Fruit fly (Drosophila melanogaster) whole organism, embryonic: ENCODE data around the gene puc.
"Not testable (repeated sequence)": the region's sequence is repeated elsewhere in the genome, so short reads cannot be mapped to it uniquely, and the experiment has no call there.

Experiments
- Aef1 ChIP-seq: fragments of 200-800 bp; sonication (Bioruptor generic); IDR thresholded peaks from 3 replicates; pipeline ENCODE4 v1.3.6; 2022; ENCODE audit warnings: missing biosample characterization, missing genetic modification characterization
- C15 ChIP-seq: fragments of 200-800 bp; sonication (Bioruptor generic); IDR thresholded peaks from 3 replicates; pipeline ENCODE4 v1.3.6; 2022; ENCODE audit warnings: missing biosample characterization, missing genetic modification characterization
- CG11696 ChIP-seq: fragments of 200-800 bp; sonication (Bioruptor generic); IDR thresholded peaks from 2 replicates; pipeline ENCODE4 v1.3.6; 2022; ENCODE audit warnings: missing biosample characterization, missing genetic modification characterization
- CG12219 ChIP-seq: fragments of 200-800 bp; sonication (Bioruptor generic); optimal IDR thresholded peaks from 3 replicates; lab custom pipeline; 2018; ENCODE audit warnings: missing biosample characterization, mild to moderate bottlenecking, missing genetic modification characterization
- CG14667 ChIP-seq: fragments of 200-800 bp; sonication (Bioruptor generic); IDR thresholded peaks from 2 replicates; pipeline ENCODE4 v1.3.6; 2022; ENCODE audit warnings: missing biosample characterization, missing genetic modification characterization
- CG15601 ChIP-seq: fragments of 200-800 bp; sonication (Bioruptor generic); optimal IDR thresholded peaks from 3 replicates; lab custom pipeline; 2019; ENCODE audit warnings: missing biosample characterization, mild to moderate bottlenecking, missing genetic modification characterization, moderate library complexity
- CG2120 ChIP-seq: fragments of 200-800 bp; sonication (Bioruptor generic); optimal IDR thresholded peaks from 3 replicates; lab custom pipeline; 2016; ENCODE audit warnings: missing biosample characterization, missing genetic modification characterization
- CG2875 ChIP-seq: fragments of 200-800 bp; sonication (Bioruptor generic); optimal IDR thresholded peaks from 2 replicates; lab custom pipeline; 2017; ENCODE audit warnings: missing biosample characterization, mild to moderate bottlenecking, missing genetic modification characterization, missing genetic modification reagents
- CG30020 ChIP-seq: fragments of 200-800 bp; optimal IDR thresholded peaks from 2 replicates; lab custom pipeline; 2019; ENCODE audit warnings: missing biosample characterization, mild to moderate bottlenecking, missing genetic modification characterization, moderate library complexity
- CG4328 ChIP-seq: fragments of 200-800 bp; sonication (Bioruptor generic); optimal IDR thresholded peaks from 3 replicates; lab custom pipeline; 2017; ENCODE audit warnings: missing biosample characterization, missing genetic modification reagents, missing genetic modification characterization
- CG4854 ChIP-seq: fragments of 200-800 bp; sonication (Bioruptor generic); optimal IDR thresholded peaks from 2 replicates; lab custom pipeline; 2016; ENCODE audit warnings: missing biosample characterization, missing genetic modification characterization, inconsistent platforms
- CoRest ChIP-seq: fragments of 200-800 bp; sonication (Bioruptor generic); optimal IDR thresholded peaks from 3 replicates; lab custom pipeline; 2018; ENCODE audit warnings: missing biosample characterization, mild to moderate bottlenecking, missing genetic modification characterization, moderate library complexity
- D19A ChIP-seq: fragments of 200-800 bp; optimal IDR thresholded peaks from 3 replicates; lab custom pipeline; 2019; ENCODE audit warnings: missing biosample characterization, mild to moderate bottlenecking, missing genetic modification characterization, moderate library complexity
- Deaf1 ChIP-seq: fragments of 200-800 bp; optimal IDR thresholded peaks from 3 replicates; lab custom pipeline; 2019; ENCODE audit warnings: missing biosample characterization, mild to moderate bottlenecking, missing genetic modification characterization, moderate library complexity
- Elba2 ChIP-seq: fragments of 200-800 bp; sonication (Bioruptor generic); optimal IDR thresholded peaks from 3 replicates; lab custom pipeline; 2016; ENCODE audit warnings: missing biosample characterization, missing genetic modification characterization
- Fer2 ChIP-seq: fragments of 200-800 bp; sonication (Bioruptor generic); optimal IDR thresholded peaks from 2 replicates; lab custom pipeline; 2018; ENCODE audit warnings: missing biosample characterization, mild to moderate bottlenecking, missing genetic modification characterization, moderate library complexity
- HmgZ ChIP-seq: fragments of 200-800 bp; sonication (Bioruptor generic); optimal IDR thresholded peaks from 2 replicates; lab custom pipeline; 2018; ENCODE audit warnings: missing biosample characterization, mild to moderate bottlenecking, missing genetic modification characterization
- Meics ChIP-seq: fragments of 200-800 bp; sonication (Bioruptor generic); optimal IDR thresholded peaks from 2 replicates; lab custom pipeline; 2017; ENCODE audit warnings: missing biosample characterization, mild to moderate bottlenecking, missing genetic modification characterization
- NfI ChIP-seq: fragments of 200-800 bp; sonication (Bioruptor generic); optimal IDR thresholded peaks from 3 replicates; lab custom pipeline; 2018; ENCODE audit warnings: missing biosample characterization, mild to moderate bottlenecking, missing genetic modification characterization, moderate library complexity
- Rfx ChIP-seq: fragments of 200-800 bp; sonication (Bioruptor generic); IDR thresholded peaks from 2 replicates; pipeline ENCODE4 v1.3.6; 2022; ENCODE audit warnings: missing biosample characterization, missing genetic modification characterization
- Scr ChIP-seq: fragments of 200-800 bp; sonication (Bioruptor generic); IDR thresholded peaks from 2 replicates; pipeline ENCODE4 v1.3.6; 2022; ENCODE audit warnings: missing biosample characterization, missing genetic modification characterization; ENCODE audit not compliant: partially characterized antibody
- Sry-δ ChIP-seq: fragments of 200-800 bp; sonication (Bioruptor generic); optimal IDR thresholded peaks from 2 replicates; lab custom pipeline; 2016; ENCODE audit warnings: missing biosample characterization, missing genetic modification characterization
- Trl ChIP-seq, 3 experiments: fragments of >200 bp in 2 of 3; fragments of 200-800 bp in 1 of 3; sonication (Bioruptor generic) in 1 of 3; optimal IDR thresholded peaks; 2 replicates in 1 of 3; 3 replicates in 2 of 3; lab custom pipeline; 2016 to 2017; ENCODE audit warnings: missing biosample characterization in 1 of 3, missing genetic modification characterization in 1 of 3
- Usf ChIP-seq: fragments of 200-800 bp; sonication (Bioruptor generic); optimal IDR thresholded peaks from 2 replicates; lab custom pipeline; 2017; ENCODE audit warnings: missing genotype, missing biosample characterization, missing genetic modification characterization
- Vsx1 ChIP-seq: fragments of 200-800 bp; sonication (Bioruptor generic); optimal IDR thresholded peaks from 2 replicates; lab custom pipeline; 2017; ENCODE audit warnings: missing biosample characterization, mild to moderate bottlenecking, missing genetic modification characterization, missing genetic modification reagents
- ab ChIP-seq: fragments of 200-800 bp; sonication (Bioruptor generic); optimal IDR thresholded peaks from 2 replicates; lab custom pipeline; 2016; ENCODE audit warnings: missing biosample characterization, missing genetic modification characterization
- amos ChIP-seq: fragments of 200-800 bp; sonication (Bioruptor generic); IDR thresholded peaks from 2 replicates; pipeline ENCODE4 v1.3.6; 2022; ENCODE audit warnings: missing biosample characterization, missing genetic modification characterization; ENCODE audit not compliant: partially characterized antibody
- aop ChIP-seq: fragments of 200-800 bp; sonication (Bioruptor generic); IDR thresholded peaks from 2 replicates; pipeline ENCODE4 v1.3.6; 2022; ENCODE audit warnings: missing biosample characterization, missing genetic modification characterization
- az2 ChIP-seq: fragments of 200-800 bp; sonication (Bioruptor generic); optimal IDR thresholded peaks from 3 replicates; lab custom pipeline; 2016; ENCODE audit warnings: missing biosample characterization, missing genetic modification characterization
- cg ChIP-seq: fragments of 200-800 bp; sonication (Bioruptor generic); optimal IDR thresholded peaks from 3 replicates; lab custom pipeline; 2019; ENCODE audit warnings: missing biosample characterization, mild to moderate bottlenecking, missing genetic modification characterization, moderate library complexity
- crc ChIP-seq: fragments of 200-800 bp; sonication (Bioruptor generic); optimal IDR thresholded peaks from 2 replicates; lab custom pipeline; 2016; ENCODE audit warnings: missing biosample characterization, missing genetic modification characterization
- dmrt11E ChIP-seq: fragments of 200-800 bp; sonication (Bioruptor generic); optimal IDR thresholded peaks from 3 replicates; lab custom pipeline; 2018; ENCODE audit warnings: missing biosample characterization, mild to moderate bottlenecking, missing genetic modification characterization, moderate library complexity
- en ChIP-seq: fragments of 200-800 bp; sonication (Bioruptor generic); optimal IDR thresholded peaks from 2 replicates; lab custom pipeline; 2016; ENCODE audit warnings: missing biosample characterization, missing genetic modification characterization
- fd3F ChIP-seq: fragments of 200-800 bp; sonication (Bioruptor generic); optimal IDR thresholded peaks from 2 replicates; lab custom pipeline; 2018; ENCODE audit warnings: missing biosample characterization, mild to moderate bottlenecking, missing genetic modification characterization, moderate library complexity
- grn ChIP-seq: fragments of 200-800 bp; sonication (Bioruptor generic); optimal IDR thresholded peaks from 3 replicates; lab custom pipeline; 2017; ENCODE audit warnings: missing biosample characterization, missing genetic modification characterization
- hb ChIP-seq: fragments of 200-800 bp; sonication (Bioruptor generic); IDR thresholded peaks from 3 replicates; pipeline ENCODE4 v1.3.6; 2022; ENCODE audit warnings: missing biosample characterization, missing genetic modification characterization; ENCODE audit not compliant: partially characterized antibody
- inv ChIP-seq: fragments of 200-800 bp; sonication (Bioruptor generic); IDR thresholded peaks from 2 replicates; pipeline ENCODE4 v1.3.6; 2022; ENCODE audit warnings: missing biosample characterization, missing genetic modification characterization; ENCODE audit not compliant: partially characterized antibody
- jigr1 ChIP-seq: fragments of 200-800 bp; sonication (Bioruptor generic); IDR thresholded peaks from 3 replicates; pipeline ENCODE4 v1.3.6; 2022; ENCODE audit warnings: missing biosample characterization, missing genetic modification characterization
- jing ChIP-seq: fragments of 200-800 bp; sonication (Bioruptor generic); optimal IDR thresholded peaks from 2 replicates; lab custom pipeline; 2018; ENCODE audit warnings: missing biosample characterization, mild to moderate bottlenecking, missing genetic modification characterization
- lov ChIP-seq, 2 experiments: fragments of 200-800 bp in 1 of 2; fragments of >200 bp in 1 of 2; sonication (Bioruptor generic) in 1 of 2; IDR thresholded peaks in 1 of 2; optimal IDR thresholded peaks in 1 of 2; 2 replicates in 1 of 2; 3 replicates in 1 of 2; pipeline versions ENCODE4 v1.3.6 to Lab custom; 2017 to 2022; ENCODE audit warnings: missing biosample characterization in 1 of 2, missing genetic modification characterization in 1 of 2
- luna ChIP-seq: fragments of 200-800 bp; sonication (Bioruptor generic); optimal IDR thresholded peaks from 2 replicates; lab custom pipeline; 2016; ENCODE audit warnings: missing biosample characterization, missing genetic modification characterization
- pita ChIP-seq: fragments of 200-800 bp; sonication (Bioruptor generic); optimal IDR thresholded peaks from 2 replicates; lab custom pipeline; 2017; ENCODE audit warnings: missing biosample characterization, mild to moderate bottlenecking, missing genetic modification characterization
- sc ChIP-seq, 3 experiments: fragments of >200 bp in 2 of 3; fragments of 200-800 bp in 1 of 3; sonication (Bioruptor generic) in 1 of 3; optimal IDR thresholded peaks; 2 replicates in 2 of 3; 3 replicates in 1 of 3; lab custom pipeline; 2017; ENCODE audit warnings: mild to moderate bottlenecking in 1 of 3, missing biosample characterization in 1 of 3, missing genetic modification characterization in 1 of 3, missing genetic modification reagents in 1 of 3
- scrt ChIP-seq: fragments of 200-800 bp; sonication (Bioruptor generic); optimal IDR thresholded peaks from 2 replicates; lab custom pipeline; 2018; ENCODE audit warnings: missing biosample characterization, mild to moderate bottlenecking, missing genetic modification characterization, moderate library complexity
- seq ChIP-seq: fragments of 200-800 bp; sonication (Bioruptor generic); IDR thresholded peaks from 2 replicates; pipeline ENCODE4 v1.3.6; 2022; ENCODE audit warnings: missing biosample characterization, missing genetic modification characterization
- sug ChIP-seq: fragments of 200-800 bp; optimal IDR thresholded peaks from 2 replicates; lab custom pipeline; 2019; ENCODE audit warnings: missing biosample characterization, mild to moderate bottlenecking, missing genetic modification characterization, moderate library complexity

puc gene

dm6 chr3R:8093824-8094223 lies 11.3 kb upstream of the puc start, which contains the start of gene CG7900:
Gene CG7900, plus strand, starts transcription at chr3R:8094124.
- TF ChIP-seq cg, result peak; percentile 8
- TF ChIP-seq Trl (optimal IDR thresholded peaks at IDR 0.05; lab: Kevin White, UChicago), result peak in 1 of 2 experiments; percentile 2
- not testable (repeated sequence) for TF ChIP-seq Trl (GFP tag; optimal IDR thresholded peaks at IDR 0.05; lab: Kevin White, UChicago)
- peak; percentile 3 for TF ChIP-seq Deaf1 (tag; lab: Kevin White, UChicago)
- TF ChIP-seq grn (GFP tag; lab: Kevin White, UChicago), result peak; percentile 78

dm6 chr3R:8105839-8106718 lies 947 bp downstream of the puc start:
- TF ChIP-seq dmrt11E (tag; lab: Kevin White, UChicago) (no peak), sc (optimal IDR thresholded peaks at IDR 0.05; lab: Kevin White, UChicago) (no peak), sc (GFP tag; optimal IDR thresholded peaks at IDR 0.05; lab: Kevin White, UChicago) (no peak), Elba2 (GFP tag; lab: Kevin White, UChicago) (peak; percentile 14), Sry-δ (GFP tag; lab: Kevin White, UChicago) (no peak), amos (no peak), Vsx1 (GFP tag; lab: Kevin White, UChicago) (no peak), luna (GFP tag; lab: Kevin White, UChicago) (no peak), CG2120 (GFP tag; lab: Kevin White, UChicago) (no peak), en (GFP tag; lab: Kevin White, UChicago) (no peak), Rfx (GFP tag; lab: Robert Waterston, UW) (no peak), D19A (tag; lab: Kevin White, UChicago) (no peak), seq (GFP tag; lab: Robert Waterston, UW) (no peak), CG12219 (no peak), Usf (GFP tag; lab: Kevin White, UChicago) (no peak), ab (GFP tag; lab: Kevin White, UChicago) (no peak), CoRest (tag; lab: Kevin White, UChicago) (no peak), Scr (GFP tag; lab: Robert Waterston, UW) (no peak), pita (GFP tag; lab: Kevin White, UChicago) (no peak), fd3F (GFP tag; lab: Kevin White, UChicago) (no peak), CG4854 (GFP tag; lab: Kevin White, UChicago) (no peak), hb (no peak), Fer2 (tag; lab: Kevin White, UChicago) (no peak), CG4328 (GFP tag; lab: Kevin White, UChicago) (no peak), CG11696 (no peak), lov (optimal IDR thresholded peaks at IDR 0.05; lab: Kevin White, UChicago) (no peak), lov (GFP tag; IDR thresholded peaks at IDR 0.05; lab: Robert Waterston, UW) (no peak), jigr1 (GFP tag; lab: Robert Waterston, UW) (no peak), Meics (GFP tag; lab: Kevin White, UChicago) (no peak), inv (GFP tag; lab: Robert Waterston, UW) (no peak), NfI (peak; percentile 22), C15 (GFP tag; lab: Robert Waterston, UW) (no peak), sug (tag; lab: Kevin White, UChicago) (no peak), CG14667 (GFP tag; lab: Robert Waterston, UW) (no peak), HmgZ (tag; lab: Kevin White, UChicago) (no peak), jing (GFP tag; lab: Kevin White, UChicago) (no peak), Aef1 (no peak), CG2875 (GFP tag; lab: Kevin White, UChicago) (no peak), CG15601 (tag; lab: Kevin White, UChicago) (no peak), scrt (GFP tag; lab: Kevin White, UChicago) (peak; percentile 54), az2 (GFP tag; lab: Kevin White, UChicago) (no peak), CG30020 (tag; lab: Kevin White, UChicago) (no peak), crc (GFP tag; lab: Kevin White, UChicago) (no peak), aop (GFP tag; lab: Robert Waterston, UW) (no peak)
